Worm (Caenorhabditis elegans): ENCODE results near the gene fbxb-55.

ce11 chrIV:4080846-4081245, 12.3 kb downstream of the fbxb-55 start, which contains the start of the genes C35B1.9 and C35B1.3:
- TF ChIP-seq nhr-237 (tag; optimal IDR thresholded peaks at IDR 0.05) (no peak), pha-4 (tag; optimal IDR thresholded peaks at IDR 0.05) (no peak), elt-1 (tag; optimal IDR thresholded peaks at IDR 0.05; ENCODE audit: borderline replicate concordance, insufficient read depth) (no peak), nhr-12 (tag; optimal IDR thresholded peaks at IDR 0.05) (no peak), bed-3 (GFP tag; optimal IDR thresholded peaks at IDR 0.05) (no peak), M03D4.4 (tag; optimal IDR thresholded peaks at IDR 0.05) (no peak), drap-1 (GFP tag; optimal IDR thresholded peaks at IDR 0.05) (no peak), lin-13 (tag; optimal IDR thresholded peaks at IDR 0.05) (no peak), unc-62 (GFP tag; optimal IDR thresholded peaks at IDR 0.05) (no peak)
